Worm (Caenorhabditis elegans) whole organism, young adult: Measurements from ENCODE around the gene K02E11.3.

Experiments used
- B0035.1 ChIP-seq: sonication (generic microtip); optimal IDR thresholded peaks from 2 replicates; lab custom pipeline; 2016; ENCODE audit warnings: missing genetic modification characterization, mild to moderate bottlenecking, missing compliant biosample characterization, missing genotype, missing genetic modification reagents
- B0336.3 ChIP-seq: fragments of 200-800 bp; sonication (Bioruptor generic); IDR thresholded peaks from 2 replicates; pipeline ENCODE4 v1.3.6; 2022; ENCODE audit warnings: missing genetic modification characterization, missing compliant biosample characterization
- C06A6.2 ChIP-seq: fragments of 200-800 bp; sonication (Bioruptor generic); conservative IDR thresholded peaks from 2 replicates; pipeline ENCODE4 v1.3.6; 2022; ENCODE audit warnings: missing genetic modification characterization, missing compliant biosample characterization
- D2030.7 ChIP-seq: fragments of 200-800 bp; sonication (Bioruptor generic); IDR thresholded peaks from 2 replicates; pipeline ENCODE4 v1.3.6; 2022; ENCODE audit warnings: missing genetic modification reagents, missing genetic modification characterization, missing compliant biosample characterization
- F22D6.2 ChIP-seq: sonication (generic microtip); optimal IDR thresholded peaks from 2 replicates; lab custom pipeline; 2016; ENCODE audit warnings: mild to moderate bottlenecking, missing genetic modification characterization, missing compliant biosample characterization
- F39B2.1 ChIP-seq: fragments of 200-800 bp; sonication (Bioruptor generic); IDR thresholded peaks from 2 replicates; pipeline ENCODE4 v1.3.6; 2022; ENCODE audit warnings: missing genetic modification reagents, missing genetic modification characterization, missing compliant biosample characterization
- F49E8.2 ChIP-seq: sonication (generic microtip); optimal IDR thresholded peaks from 3 replicates; lab custom pipeline; 2017; ENCODE audit warnings: missing genetic modification characterization, mild to moderate bottlenecking, missing compliant biosample characterization, antibody characterized with exemption, moderate library complexity; ENCODE audit not compliant: insufficient read depth
- T26A5.8 ChIP-seq: sonication (generic microtip); optimal IDR thresholded peaks from 2 replicates; lab custom pipeline; 2016; ENCODE audit warnings: missing genetic modification characterization, missing compliant biosample characterization
- ama-1 ChIP-seq, 3 experiments: fragments of 150-350 bp in 1 of 3; sonication (generic microtip) in 2 of 3; optimal IDR thresholded peaks; 2 replicates each; lab custom pipeline; 2014 to 2018; ENCODE audit warnings: missing biosample characterization in 2 of 3, missing genetic modification characterization in 2 of 3, missing genetic modification reagents in 2 of 3
- aptf-3 ChIP-seq: fragments of 200-800 bp; sonication (Bioruptor generic); IDR thresholded peaks from 2 replicates; pipeline ENCODE4 v1.3.6; 2022; ENCODE audit warnings: missing genetic modification characterization, missing compliant biosample characterization
- athp-1 ChIP-seq: sonication (generic microtip); optimal IDR thresholded peaks from 2 replicates; lab custom pipeline; 2017; ENCODE audit warnings: mild to moderate bottlenecking, missing genetic modification characterization, missing compliant biosample characterization
- attf-3 ChIP-seq: fragments of 200-800 bp; sonication (Bioruptor generic); conservative IDR thresholded peaks from 2 replicates; pipeline ENCODE4 v1.3.6; 2022; ENCODE audit warnings: missing genetic modification reagents, missing genetic modification characterization, missing compliant biosample characterization
- bed-2 ChIP-seq: fragments of 200-800 bp; sonication (Bioruptor generic); IDR thresholded peaks from 2 replicates; pipeline ENCODE4 v1.3.6; 2022; ENCODE audit warnings: missing genetic modification reagents, missing genetic modification characterization, missing compliant biosample characterization
- ceh-40 ChIP-seq: fragments of 200-800 bp; sonication (Bioruptor generic); IDR thresholded peaks from 2 replicates; pipeline ENCODE4 v1.3.6; 2022; ENCODE audit warnings: missing genetic modification characterization, missing compliant biosample characterization
- ceh-58 ChIP-seq: fragments of 200-800 bp; sonication (Bioruptor generic); IDR thresholded peaks from 2 replicates; pipeline ENCODE4 v1.3.6; 2022; ENCODE audit warnings: missing genetic modification characterization, missing compliant biosample characterization
- die-1 ChIP-seq: sonication (generic microtip); optimal IDR thresholded peaks from 2 replicates; lab custom pipeline; 2016; ENCODE audit warnings: missing genotype, mild to moderate bottlenecking, missing genetic modification characterization, missing compliant biosample characterization
- dpl-1 ChIP-seq: fragments of 150-350 bp; optimal IDR thresholded peaks from 2 replicates; lab custom pipeline; 2014; ENCODE audit warnings: missing biosample characterization, missing genetic modification reagents, missing genetic modification characterization
- efl-1 ChIP-seq: fragments of 150-350 bp; optimal IDR thresholded peaks from 2 replicates; lab custom pipeline; 2014; ENCODE audit warnings: missing biosample characterization, missing genetic modification reagents, missing genetic modification characterization
- egl-18 ChIP-seq: fragments of 200-800 bp; sonication (Bioruptor generic); IDR thresholded peaks from 2 replicates; pipeline ENCODE4 v1.3.6; 2022; ENCODE audit warnings: missing genetic modification reagents, missing genetic modification characterization, missing compliant biosample characterization
- egl-44 ChIP-seq: fragments of 200-800 bp; sonication (Bioruptor generic); IDR thresholded peaks from 2 replicates; pipeline ENCODE4 v1.3.6; 2022; ENCODE audit warnings: missing genetic modification reagents, missing genetic modification characterization, missing compliant biosample characterization
- hlh-26 ChIP-seq: fragments of 200-800 bp; sonication (Bioruptor generic); conservative IDR thresholded peaks from 2 replicates; pipeline ENCODE4 v1.3.6; 2022; ENCODE audit warnings: missing genetic modification reagents, missing genetic modification characterization, missing compliant biosample characterization
- hmg-20 ChIP-seq: fragments of 200-800 bp; sonication (Bioruptor generic); IDR thresholded peaks from 2 replicates; pipeline ENCODE4 v1.3.6; 2022; ENCODE audit warnings: missing genetic modification reagents, missing genetic modification characterization, missing compliant biosample characterization
- let-607 ChIP-seq, 2 experiments: fragments of 200-800 bp in 1 of 2; sonication (Bioruptor generic) in 1 of 2; sonication (generic microtip) in 1 of 2; optimal IDR thresholded peaks; 2 replicates each; lab custom pipeline; 2016 to 2018; ENCODE audit warnings: mild to moderate bottlenecking in 2 of 2, missing compliant biosample characterization in 2 of 2, missing genetic modification characterization in 2 of 2, moderate library complexity in 2 of 2, missing genotype in 1 of 2
- lin-26 ChIP-seq: fragments of 200-800 bp; sonication (Bioruptor generic); IDR thresholded peaks from 2 replicates; pipeline ENCODE4 v1.3.6; 2022; ENCODE audit warnings: missing genetic modification reagents, missing genetic modification characterization, missing compliant biosample characterization
- lsl-1 ChIP-seq: fragments of 200-800 bp; sonication (Bioruptor generic); optimal IDR thresholded peaks from 2 replicates; lab custom pipeline; 2018; ENCODE audit warnings: mild to moderate bottlenecking, missing genetic modification characterization, moderate library complexity, missing compliant biosample characterization
- madf-10 ChIP-seq: sonication (generic microtip); optimal IDR thresholded peaks from 2 replicates; lab custom pipeline; 2016; ENCODE audit warnings: mild to moderate bottlenecking, missing genetic modification characterization, missing compliant biosample characterization
- madf-6 ChIP-seq: fragments of 200-800 bp; sonication (Bioruptor generic); IDR thresholded peaks from 2 replicates; pipeline ENCODE4 v1.3.6; 2022; ENCODE audit warnings: missing genetic modification reagents, missing genetic modification characterization, missing compliant biosample characterization
- madf-8 ChIP-seq: fragments of 200-800 bp; sonication (Bioruptor generic); conservative IDR thresholded peaks from 2 replicates; pipeline ENCODE4 v1.3.6; 2022; ENCODE audit warnings: missing genetic modification reagents, missing genetic modification characterization, missing compliant biosample characterization
- nhr-27 ChIP-seq: fragments of 200-800 bp; sonication (Bioruptor generic); optimal IDR thresholded peaks from 2 replicates; lab custom pipeline; 2018; ENCODE audit warnings: mild to moderate bottlenecking, missing genetic modification characterization, moderate library complexity, missing compliant biosample characterization
- nhr-80 ChIP-seq: sonication (generic microtip); optimal IDR thresholded peaks from 2 replicates; lab custom pipeline; 2016; ENCODE audit warnings: missing genetic modification characterization, missing compliant biosample characterization
- rcor-1 ChIP-seq: fragments of 200-800 bp; sonication (Bioruptor generic); IDR thresholded peaks from 2 replicates; pipeline ENCODE4 v1.3.6; 2022; ENCODE audit warnings: missing genetic modification reagents, missing genetic modification characterization, missing compliant biosample characterization
- rec-8 ChIP-seq, 2 experiments: sonication (generic microtip); optimal IDR thresholded peaks; 2 replicates each; lab custom pipeline; 2016; ENCODE audit warnings: mild to moderate bottlenecking in 2 of 2, missing genetic modification characterization in 2 of 2, missing genetic modification reagents in 2 of 2, missing genotype in 2 of 2, missing biosample characterization in 1 of 2, missing compliant biosample characterization in 1 of 2, moderate library complexity in 1 of 2
- sdz-38 ChIP-seq: sonication (generic microtip); optimal IDR thresholded peaks from 2 replicates; lab custom pipeline; 2016; ENCODE audit warnings: missing genotype, missing genetic modification characterization, missing compliant biosample characterization
- snpc-3.4 ChIP-seq: sonication (generic microtip); optimal IDR thresholded peaks from 2 replicates; lab custom pipeline; 2017; ENCODE audit warnings: missing genetic modification characterization, mild to moderate bottlenecking, missing compliant biosample characterization, antibody characterized with exemption, moderate library complexity, missing genotype, missing genetic modification reagents
- xnd-1 ChIP-seq: sonication (generic microtip); optimal IDR thresholded peaks from 2 replicates; lab custom pipeline; 2016; ENCODE audit warnings: missing genotype, missing genetic modification reagents, missing genetic modification characterization, missing compliant biosample characterization
- zfh-2 ChIP-seq: fragments of 200-800 bp; sonication (Bioruptor generic); conservative IDR thresholded peaks from 2 replicates; pipeline ENCODE4 v1.3.6; 2022; ENCODE audit warnings: missing genetic modification reagents, missing genetic modification characterization, missing compliant biosample characterization
- ztf-22 ChIP-seq: fragments of 200-800 bp; sonication (Bioruptor generic); optimal IDR thresholded peaks from 2 replicates; lab custom pipeline; 2018; ENCODE audit warnings: mild to moderate bottlenecking, missing genetic modification characterization, moderate library complexity, missing compliant biosample characterization
- ztf-28 ChIP-seq: fragments of 200-800 bp; sonication (Bioruptor generic); IDR thresholded peaks from 2 replicates; pipeline ENCODE4 v1.3.6; 2022; ENCODE audit warnings: missing genetic modification reagents, missing genetic modification characterization, missing compliant biosample characterization

K02E11.3 gene

DNA sequence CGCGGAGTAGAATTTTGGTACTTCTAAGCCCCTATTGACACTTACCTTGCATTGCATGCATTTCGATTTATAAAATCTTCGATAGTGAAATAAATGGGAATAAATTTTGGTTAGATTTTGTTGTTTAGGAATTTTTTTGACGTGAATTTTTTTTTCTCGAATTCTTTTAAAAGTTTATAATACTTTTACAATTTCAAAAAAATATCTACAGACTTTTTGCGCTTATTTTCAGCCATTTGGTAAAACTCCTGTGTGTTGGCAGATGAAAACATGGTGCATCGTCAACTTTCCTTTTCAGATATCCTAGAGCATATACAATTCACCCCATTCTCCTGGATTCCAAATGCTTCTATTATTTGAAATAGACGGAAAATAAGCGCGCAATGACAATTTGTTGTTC lies 44.0 kb upstream of the K02E11.3 start, which contains the start of gene F14D7.18:
TSS of gene F14D7.18 (minus strand) at position 101 of the 400 bp plus-strand sequence.
- TF ChIP-seq F39B2.1 (GFP tag; lab: Robert Waterston, UW) (no peak), C06A6.2 (GFP tag; lab: Robert Waterston, UW) (no peak), lsl-1 (GFP tag; lab: Kevin White, UChicago) (no peak), F49E8.2 (tag; lab: Kevin White, UChicago) (no peak), egl-18 (no peak), attf-3 (no peak), madf-8 (GFP tag; lab: Robert Waterston, UW) (no peak), zfh-2 (GFP tag; lab: Robert Waterston, UW) (no peak), die-1 (tag; lab: Kevin White, UChicago) (no peak)
- TF ChIP-seq, all 124 proteins: peak for 0

DNA sequence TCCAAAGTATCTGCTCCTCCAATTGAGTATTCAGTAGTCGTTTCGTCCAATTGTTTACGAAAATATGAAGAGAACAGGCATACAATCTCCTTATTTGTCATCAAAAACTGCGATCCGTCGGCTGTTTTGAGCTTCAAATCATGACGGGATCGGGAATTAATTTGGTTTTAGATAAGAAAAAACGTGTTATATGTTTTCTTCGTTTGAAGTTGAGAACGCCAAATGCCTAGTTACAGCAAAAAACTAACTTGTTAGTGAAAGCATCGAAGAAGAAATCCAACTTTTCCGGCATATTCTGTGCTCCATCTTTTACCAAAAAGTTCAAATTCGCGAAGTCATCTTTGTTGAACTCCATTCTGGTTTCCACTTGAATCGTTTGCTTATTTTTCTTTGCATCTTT lies 42.7 kb upstream of the K02E11.3 start, which contains the start of gene F14D7.1:
TSS of gene F14D7.1 (minus strand) at position 101 of the 400 bp plus-strand sequence.
- no peak for TF ChIP-seq rec-8 (tag; optimal IDR thresholded peaks at IDR 0.05; lab: Kevin White, UChicago)
- no peak for TF ChIP-seq snpc-3.4 (tag; lab: Kevin White, UChicago)
- no peak for TF ChIP-seq C06A6.2 (GFP tag; lab: Robert Waterston, UW)
- TF ChIP-seq B0336.3: no peak
- TF ChIP-seq madf-10 (tag; lab: Kevin White, UChicago): no peak
- no peak for TF ChIP-seq let-607 (tag; optimal IDR thresholded peaks at IDR 0.05; lab: Kevin White, UChicago)
- TF ChIP-seq, all 124 proteins: peak for 0

ce11 chrV:14285803-14286202 lies 39.1 kb upstream of the K02E11.3 start, which contains the start of gene F40G12.11:
F40G12.11 (plus strand) TSS chrV:14286171.
- TF ChIP-seq efl-1 (peak; percentile 78), ceh-58 (GFP tag; lab: Robert Waterston, UW) (no peak), hlh-26 (GFP tag; lab: Robert Waterston, UW) (no peak), rec-8 (tag; optimal IDR thresholded peaks at IDR 0.05; lab: Kevin White, UChicago) (no peak), dpl-1 (peak; percentile 34), F49E8.2 (tag; lab: Kevin White, UChicago) (no peak), lsl-1 (GFP tag; lab: Kevin White, UChicago) (no peak), nhr-27 (tag; lab: Kevin White, UChicago) (no peak), B0035.1 (tag; lab: Kevin White, UChicago) (no peak), aptf-3 (GFP tag; lab: Robert Waterston, UW) (no peak), madf-6 (GFP tag; lab: Robert Waterston, UW) (peak; percentile 52; the same call in 1 of the 2 replicates), madf-8 (GFP tag; lab: Robert Waterston, UW) (0 out of 2 replicates have a peak, but pooled peaks have one; percentile 18), bed-2 (no peak), ztf-22 (no peak), rcor-1 (GFP tag; lab: Robert Waterston, UW) (no peak)

DNA sequence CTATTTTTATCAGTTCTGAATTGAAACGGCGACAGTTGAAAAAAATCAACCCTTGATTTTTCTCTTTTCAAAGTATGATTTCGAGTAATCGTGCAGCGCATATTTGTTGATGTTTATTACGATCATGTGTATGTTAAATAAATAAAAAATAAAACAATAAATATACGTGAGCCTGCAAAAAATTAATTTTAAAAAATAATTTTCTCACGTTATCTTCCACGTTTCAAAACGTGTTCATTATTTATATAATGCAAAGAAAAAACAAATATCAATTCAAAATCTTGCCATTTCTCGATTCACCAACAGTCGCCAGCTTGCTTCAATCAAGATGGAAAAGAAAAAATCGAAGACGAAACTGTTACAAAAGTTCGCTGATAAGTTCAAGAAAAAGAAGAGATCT lies 36.6 kb upstream of the K02E11.3 start, which contains the start of gene F40G12.10:
TSS of gene F40G12.10 (plus strand) at position 301 of the 400 bp plus-strand sequence.
- no peak for TF ChIP-seq dpl-1
- TF ChIP-seq F22D6.2: no peak
- no peak for TF ChIP-seq ceh-40
- no peak for TF ChIP-seq T26A5.8

ce11 chrV:14282222-14282709 lies 35.6 kb upstream of the K02E11.3 start, which contains the start of the genes srt-74 and F40G12.9:
srt-74 (minus strand) TSS chrV:14282322.
F40G12.9 (plus strand) TSS chrV:14282659.
- TF ChIP-seq rcor-1 (GFP tag; lab: Robert Waterston, UW) (no peak), ztf-28 (GFP tag; lab: Robert Waterston, UW) (no peak), lin-26 (GFP tag; lab: Robert Waterston, UW) (no peak), nhr-80 (tag; lab: Kevin White, UChicago) (no peak), F22D6.2 (no peak), B0336.3 (no peak), ama-1 (optimal IDR thresholded peaks at IDR 0.05; lab: Kevin White, UChicago) (no peak), ama-1 (GFP tag; optimal IDR thresholded peaks at IDR 0.05; lab: Kevin White, UChicago) (no peak), hmg-20 (no peak), xnd-1 (no peak), madf-6 (GFP tag; lab: Robert Waterston, UW) (no peak), athp-1 (tag; lab: Kevin White, UChicago) (no peak), egl-44 (GFP tag; lab: Robert Waterston, UW) (no peak), D2030.7 (GFP tag; lab: Robert Waterston, UW) (no peak), aptf-3 (GFP tag; lab: Robert Waterston, UW) (no peak), sdz-38 (tag; lab: Kevin White, UChicago) (no peak)
